Fruit fly (Drosophila melanogaster): ENCODE measurements around the gene Cpr65Au.

- TF ChIP-seq pad (GFP tag; optimal IDR thresholded peaks at IDR 0.05) (no peak), CG1620 (GFP tag; optimal IDR thresholded peaks at IDR 0.05) (no peak), Hr96 (GFP tag; optimal IDR thresholded peaks at IDR 0.05) (no peak), CG7101 (tag; optimal IDR thresholded peaks at IDR 0.05) (no peak), tj (GFP tag; optimal IDR thresholded peaks at IDR 0.05) (no peak), Clk (GFP tag; optimal IDR thresholded peaks at IDR 0.05) (no peak), CG11617 (GFP tag; optimal IDR thresholded peaks at IDR 0.05) (no peak), Crg-1 (GFP tag; optimal IDR thresholded peaks at IDR 0.05) (no peak), Mnt (GFP tag; optimal IDR thresholded peaks at IDR 0.05) (no peak), CG12768 (GFP tag; optimal IDR thresholded peaks at IDR 0.05) (no peak)
Measured at dm6 chr3L:6161997-6162396, 30.1 kb upstream of the Cpr65Au start.

Data from whole organism, adult.